Worm (Caenorhabditis elegans) whole organism, young adult: ENCODE results near the gene his-69.

ENCODE experiments used
- B0019.2 ChIP-seq: fragments of 200-800 bp; sonication (Bioruptor generic); conservative IDR thresholded peaks from 2 replicates; pipeline ENCODE4 v1.3.6; 2022; ENCODE audit warnings: missing genetic modification reagents, missing genetic modification characterization, missing compliant biosample characterization
- T26A5.8 ChIP-seq: sonication (generic microtip); optimal IDR thresholded peaks from 2 replicates; lab custom pipeline; 2016; ENCODE audit warnings: missing genetic modification characterization, missing compliant biosample characterization
- bed-1 ChIP-seq: fragments of 200-800 bp; sonication (Bioruptor generic); IDR thresholded peaks from 2 replicates; pipeline ENCODE4 v1.3.6; 2022; ENCODE audit warnings: missing genetic modification reagents, missing genetic modification characterization, missing compliant biosample characterization
- ceh-100 ChIP-seq: fragments of 200-800 bp; sonication (Bioruptor generic); IDR thresholded peaks from 2 replicates; pipeline ENCODE4 v1.3.6; 2022; ENCODE audit warnings: missing genetic modification reagents, missing genetic modification characterization, missing compliant biosample characterization
- ceh-40 ChIP-seq: fragments of 200-800 bp; sonication (Bioruptor generic); IDR thresholded peaks from 2 replicates; pipeline ENCODE4 v1.3.6; 2022; ENCODE audit warnings: missing genetic modification characterization, missing compliant biosample characterization
- ceh-79 ChIP-seq: sonication (generic microtip); optimal IDR thresholded peaks from 2 replicates; lab custom pipeline; 2017; ENCODE audit warnings: mild to moderate bottlenecking, missing genetic modification characterization, missing compliant biosample characterization
- dox-1 ChIP-seq: fragments of 200-800 bp; sonication (Bioruptor generic); IDR thresholded peaks from 2 replicates; pipeline ENCODE4 v1.3.6; 2022; ENCODE audit warnings: missing genetic modification reagents, missing genetic modification characterization, missing compliant biosample characterization
- dpl-1 ChIP-seq: fragments of 150-350 bp; optimal IDR thresholded peaks from 2 replicates; lab custom pipeline; 2014; ENCODE audit warnings: missing biosample characterization, missing genetic modification reagents, missing genetic modification characterization
- efl-1 ChIP-seq: fragments of 150-350 bp; optimal IDR thresholded peaks from 2 replicates; lab custom pipeline; 2014; ENCODE audit warnings: missing biosample characterization, missing genetic modification reagents, missing genetic modification characterization
- egrh-3 ChIP-seq: fragments of 200-800 bp; sonication (Bioruptor generic); IDR thresholded peaks from 2 replicates; pipeline ENCODE4 v1.3.6; 2022; ENCODE audit warnings: missing genetic modification reagents, missing genetic modification characterization, missing compliant biosample characterization
- ets-4 ChIP-seq: fragments of 200-800 bp; sonication (Bioruptor generic); optimal IDR thresholded peaks from 2 replicates; lab custom pipeline; 2018; ENCODE audit warnings: mild to moderate bottlenecking, missing genetic modification characterization, missing compliant biosample characterization
- fkh-3 ChIP-seq: sonication (generic microtip); optimal IDR thresholded peaks from 2 replicates; lab custom pipeline; 2016; ENCODE audit warnings: mild to moderate bottlenecking, missing genetic modification characterization, missing compliant biosample characterization
- hmg-1.2 ChIP-seq: fragments of 200-800 bp; sonication (Bioruptor generic); IDR thresholded peaks from 2 replicates; pipeline ENCODE4 v1.3.6; 2022; ENCODE audit warnings: missing genetic modification reagents, missing genetic modification characterization, missing compliant biosample characterization
- hsf-1 ChIP-seq: fragments of 200-800 bp; sonication (Bioruptor generic); IDR thresholded peaks from 2 replicates; pipeline ENCODE4 v1.3.6; 2022; ENCODE audit warnings: missing genetic modification reagents, missing genetic modification characterization, missing compliant biosample characterization
- lin-35 ChIP-seq, 3 experiments: fragments of 150-350 bp in 2 of 3; sonication (generic microtip) in 1 of 3; optimal IDR thresholded peaks; 2 replicates each; lab custom pipeline; 2014 to 2018; ENCODE audit warnings: missing biosample characterization in 3 of 3, missing genetic modification characterization in 3 of 3, missing genetic modification reagents in 3 of 3
- lin-40 ChIP-seq: sonication (generic microtip); optimal IDR thresholded peaks from 2 replicates; lab custom pipeline; 2016; ENCODE audit warnings: missing genetic modification characterization, mild to moderate bottlenecking, missing compliant biosample characterization, missing genotype, missing genetic modification reagents
- lin-54 ChIP-seq: fragments of 200-800 bp; sonication (Bioruptor generic); optimal IDR thresholded peaks from 2 replicates; lab custom pipeline; 2018; ENCODE audit warnings: mild to moderate bottlenecking, missing genetic modification characterization, missing compliant biosample characterization
- lsy-27 ChIP-seq: sonication (generic microtip); optimal IDR thresholded peaks from 2 replicates; lab custom pipeline; 2017; ENCODE audit warnings: missing genetic modification characterization, mild to moderate bottlenecking, missing compliant biosample characterization, antibody characterized with exemption, missing genotype, borderline replicate concordance; ENCODE audit not compliant: insufficient read depth
- madf-8 ChIP-seq: fragments of 200-800 bp; sonication (Bioruptor generic); conservative IDR thresholded peaks from 2 replicates; pipeline ENCODE4 v1.3.6; 2022; ENCODE audit warnings: missing genetic modification reagents, missing genetic modification characterization, missing compliant biosample characterization
- mcd-1 ChIP-seq: fragments of 200-800 bp; sonication (Bioruptor generic); IDR thresholded peaks from 2 replicates; pipeline ENCODE4 v1.3.6; 2022; ENCODE audit warnings: missing genetic modification reagents, missing genetic modification characterization, missing compliant biosample characterization
- nfya-1 ChIP-seq: sonication (generic microtip); optimal IDR thresholded peaks from 2 replicates; lab custom pipeline; 2017; ENCODE audit warnings: antibody characterized with exemption, missing compliant biosample characterization, missing genetic modification characterization, borderline replicate concordance; ENCODE audit not compliant: insufficient read depth
- nfya-2 ChIP-seq: fragments of 200-800 bp; sonication (Bioruptor generic); IDR thresholded peaks from 2 replicates; pipeline ENCODE4 v1.3.6; 2022; ENCODE audit warnings: missing genetic modification reagents, missing genetic modification characterization, missing compliant biosample characterization
- nfyb-1 ChIP-seq: fragments of 200-800 bp; sonication (Bioruptor generic); IDR thresholded peaks from 2 replicates; pipeline ENCODE4 v1.3.6; 2022; ENCODE audit warnings: missing genetic modification reagents, missing genetic modification characterization, missing compliant biosample characterization
- nhr-120 ChIP-seq: fragments of 200-800 bp; sonication (Bioruptor generic); IDR thresholded peaks from 2 replicates; pipeline ENCODE4 v1.3.6; 2022; ENCODE audit warnings: missing genetic modification characterization, missing compliant biosample characterization
- nhr-80 ChIP-seq: sonication (generic microtip); optimal IDR thresholded peaks from 2 replicates; lab custom pipeline; 2016; ENCODE audit warnings: missing genetic modification characterization, missing compliant biosample characterization
- nhr-90 ChIP-seq: sonication (generic microtip); optimal IDR thresholded peaks from 2 replicates; lab custom pipeline; 2016; ENCODE audit warnings: missing genotype, mild to moderate bottlenecking, missing genetic modification characterization, missing compliant biosample characterization
- pha-4 ChIP-seq: fragments of 150-350 bp; sonication (generic microtip); optimal IDR thresholded peaks from 2 replicates; lab custom pipeline; 2014; ENCODE audit warnings: missing biosample characterization, missing genetic modification reagents, missing genetic modification characterization
- rec-8 ChIP-seq, 2 experiments: sonication (generic microtip); optimal IDR thresholded peaks; 2 replicates each; lab custom pipeline; 2016; ENCODE audit warnings: mild to moderate bottlenecking in 2 of 2, missing genetic modification characterization in 2 of 2, missing genetic modification reagents in 2 of 2, missing genotype in 2 of 2, missing biosample characterization in 1 of 2, missing compliant biosample characterization in 1 of 2, moderate library complexity in 1 of 2
- snpc-1.1 ChIP-seq: sonication (generic microtip); optimal IDR thresholded peaks from 2 replicates; lab custom pipeline; 2017; ENCODE audit warnings: missing genetic modification characterization, mild to moderate bottlenecking, missing compliant biosample characterization, antibody characterized with exemption, moderate library complexity, missing genotype, missing genetic modification reagents; ENCODE audit not compliant: insufficient read depth
- snpc-1.3 ChIP-seq: sonication (generic microtip); optimal IDR thresholded peaks from 2 replicates; lab custom pipeline; 2017; ENCODE audit warnings: missing genetic modification characterization, mild to moderate bottlenecking, missing compliant biosample characterization, antibody characterized with exemption, moderate library complexity, missing genotype, missing genetic modification reagents; ENCODE audit not compliant: insufficient read depth
- somi-1 ChIP-seq: fragments of 200-800 bp; sonication (Bioruptor generic); optimal IDR thresholded peaks from 2 replicates; lab custom pipeline; 2018; ENCODE audit warnings: mild to moderate bottlenecking, missing genetic modification characterization, missing compliant biosample characterization
- xnd-1 ChIP-seq: sonication (generic microtip); optimal IDR thresholded peaks from 2 replicates; lab custom pipeline; 2016; ENCODE audit warnings: missing genotype, missing genetic modification reagents, missing genetic modification characterization, missing compliant biosample characterization
- zfh-2 ChIP-seq: fragments of 200-800 bp; sonication (Bioruptor generic); conservative IDR thresholded peaks from 2 replicates; pipeline ENCODE4 v1.3.6; 2022; ENCODE audit warnings: missing genetic modification reagents, missing genetic modification characterization, missing compliant biosample characterization
- ztf-22 ChIP-seq: fragments of 200-800 bp; sonication (Bioruptor generic); optimal IDR thresholded peaks from 2 replicates; lab custom pipeline; 2018; ENCODE audit warnings: mild to moderate bottlenecking, missing genetic modification characterization, moderate library complexity, missing compliant biosample characterization
- ztf-25 ChIP-seq: fragments of 200-800 bp; sonication (Bioruptor generic); IDR thresholded peaks from 2 replicates; pipeline ENCODE4 v1.3.6; 2022; ENCODE audit warnings: missing genetic modification reagents, missing genetic modification characterization, missing compliant biosample characterization

Gene his-69

DNA sequence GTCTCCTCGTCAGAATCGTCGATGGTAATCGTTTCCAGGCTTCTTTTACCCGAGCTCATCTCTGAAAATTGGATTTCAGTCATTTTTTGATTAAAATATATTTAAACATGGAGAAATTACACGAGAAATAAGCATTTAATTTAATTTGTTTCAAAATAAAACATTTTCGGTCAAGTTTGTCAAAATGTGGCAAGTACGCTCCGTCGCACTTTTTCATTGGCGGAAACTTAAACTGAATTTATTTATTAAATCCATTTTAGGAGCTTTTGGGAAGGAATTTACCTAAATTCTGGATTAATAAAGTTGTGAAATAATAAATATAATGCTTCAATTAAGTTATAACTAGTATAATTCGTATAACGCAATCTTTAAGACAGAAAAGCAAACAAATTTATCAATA is 649 bp downstream of the his-69 start, which contains the start of gene rcq-5:
rcq-5 (minus strand) TSS at position 83 of the 400 bp plus-strand sequence.
- TF ChIP-seq madf-8 (GFP tag; lab: Robert Waterston, UW) (no peak), mcd-1 (GFP tag; lab: Robert Waterston, UW) (peak; percentile 78), ceh-40 (no peak), lin-35 (GFP tag; optimal IDR thresholded peaks at IDR 0.05; lab: Kevin White, UChicago) (peak in 1 of 3 experiments; percentile 58), snpc-1.1 (tag; lab: Kevin White, UChicago) (no peak), xnd-1 (tag; lab: Kevin White, UChicago) (no peak), hsf-1 (GFP tag; lab: Robert Waterston, UW) (no peak), T26A5.8 (tag; lab: Kevin White, UChicago) (no peak), nfya-1 (tag; lab: Kevin White, UChicago) (no peak), rec-8 (tag; optimal IDR thresholded peaks at IDR 0.05; lab: Kevin White, UChicago) (no peak), fkh-3 (tag; lab: Kevin White, UChicago) (no peak), nfyb-1 (no peak), ets-4 (GFP tag; lab: Kevin White, UChicago) (no peak), ztf-25 (no peak), lin-54 (GFP tag; lab: Kevin White, UChicago) (peak; percentile 57), snpc-1.3 (tag; lab: Kevin White, UChicago) (no peak), nhr-90 (tag; lab: Kevin White, UChicago) (no peak), egrh-3 (GFP tag; lab: Robert Waterston, UW) (no peak), dox-1 (GFP tag; lab: Robert Waterston, UW) (no peak), B0019.2 (GFP tag; lab: Robert Waterston, UW) (no peak), ceh-79 (no peak), dpl-1 (GFP tag; lab: Kevin White, UChicago) (peak; percentile 34), lsy-27 (tag; lab: Kevin White, UChicago) (no peak), efl-1 (peak; percentile 64), hmg-1.2 (GFP tag; lab: Robert Waterston, UW) (no peak), lin-40 (tag; lab: Kevin White, UChicago) (no peak), nfya-2 (no peak), somi-1 (no peak)

DNA sequence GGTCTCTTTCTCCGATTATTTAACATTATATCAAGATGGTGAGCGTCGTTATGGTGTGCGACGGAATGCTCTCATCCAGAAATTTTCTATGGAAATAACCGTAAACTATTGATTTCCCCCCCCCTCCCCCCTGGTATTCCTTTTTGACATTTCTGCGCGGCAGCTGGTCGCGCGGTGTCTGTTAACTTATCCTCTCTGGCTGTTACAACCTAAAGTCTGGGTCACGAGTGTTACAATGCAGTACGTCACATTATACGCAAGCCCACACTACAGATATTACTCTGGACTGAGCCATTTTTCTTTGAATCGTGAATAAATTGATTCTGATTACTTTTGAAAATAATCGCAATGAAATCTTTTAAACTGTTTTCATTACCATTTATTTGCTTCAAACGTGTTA is 9.4 kb downstream of the his-69 start:
- no peak for TF ChIP-seq lin-40 (tag; lab: Kevin White, UChicago)
- TF ChIP-seq bed-1 (GFP tag; lab: Robert Waterston, UW): no peak
- no peak for TF ChIP-seq T26A5.8 (tag; lab: Kevin White, UChicago)
- TF ChIP-seq nhr-120 (GFP tag; lab: Robert Waterston, UW): no peak
- TF ChIP-seq ceh-100 (GFP tag; lab: Robert Waterston, UW): no peak
- TF ChIP-seq ets-4 (GFP tag; lab: Kevin White, UChicago): no peak
- TF ChIP-seq egrh-3 (GFP tag; lab: Robert Waterston, UW): no peak
- no peak for TF ChIP-seq nhr-90 (tag; lab: Kevin White, UChicago)
- no peak for TF ChIP-seq zfh-2 (GFP tag; lab: Robert Waterston, UW)
- TF ChIP-seq lsy-27 (tag; lab: Kevin White, UChicago): no peak
- TF ChIP-seq hmg-1.2 (GFP tag; lab: Robert Waterston, UW): no peak
- TF ChIP-seq pha-4 (tag; lab: Kevin White, UChicago): no peak
- TF ChIP-seq ztf-22 (GFP tag; lab: Kevin White, UChicago): no peak
- TF ChIP-seq, all 124 proteins: peak for 0

DNA sequence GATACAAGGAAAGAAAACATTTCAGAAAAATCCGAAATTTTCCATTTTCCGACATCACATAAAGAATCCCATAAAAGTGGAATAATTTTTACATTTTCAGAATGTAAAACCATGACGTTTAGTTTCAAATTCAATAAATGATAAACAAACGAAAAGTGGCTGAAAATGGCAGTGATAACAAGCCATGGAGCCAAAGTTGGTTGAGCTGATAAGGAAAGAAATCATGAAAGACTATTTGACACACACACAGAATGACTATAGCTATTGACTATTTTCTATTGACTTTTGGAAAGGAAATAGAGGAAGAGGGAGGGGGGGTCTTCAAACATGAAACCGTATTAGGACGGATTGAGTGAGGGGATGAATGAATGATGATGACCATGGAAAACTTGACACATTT is 18.8 kb downstream of the his-69 start:
- no peak for TF ChIP-seq ceh-40
- TF ChIP-seq nhr-80 (tag; lab: Kevin White, UChicago): peak; percentile 87
- TF ChIP-seq, all 124 proteins: peak for 1
